Fruit fly (Drosophila melanogaster) whole organism, pupa: ENCODE results near the gene CG14322.

Source experiments
- CG34367 ChIP-seq: fragments of 200-800 bp; sonication (Bioruptor generic); optimal IDR thresholded peaks from 2 replicates; lab custom pipeline; 2018; ENCODE audit warnings: missing biosample characterization, mild to moderate bottlenecking, missing genetic modification characterization
- CG8159 ChIP-seq: fragments of 200-800 bp; sonication (Bioruptor generic); optimal IDR thresholded peaks from 3 replicates; lab custom pipeline; 2018; ENCODE audit warnings: missing biosample characterization, mild to moderate bottlenecking, missing genetic modification characterization, moderate library complexity
- CG8301 ChIP-seq: fragments of 200-800 bp; sonication (Bioruptor generic); optimal IDR thresholded peaks from 2 replicates; lab custom pipeline; 2018; ENCODE audit warnings: missing biosample characterization, mild to moderate bottlenecking, missing genetic modification characterization
- CG9948 ChIP-seq: fragments of 200-800 bp; sonication (Bioruptor generic); optimal IDR thresholded peaks from 2 replicates; lab custom pipeline; 2018; ENCODE audit warnings: missing biosample characterization, mild to moderate bottlenecking, missing genetic modification characterization, moderate library complexity
- EcR ChIP-seq: fragments of 200-800 bp; sonication (Bioruptor generic); optimal IDR thresholded peaks from 3 replicates; lab custom pipeline; 2019; ENCODE audit warnings: missing biosample characterization, missing genetic modification characterization, mild to moderate bottlenecking, moderate library complexity, missing genetic modification reagents

DNA sequence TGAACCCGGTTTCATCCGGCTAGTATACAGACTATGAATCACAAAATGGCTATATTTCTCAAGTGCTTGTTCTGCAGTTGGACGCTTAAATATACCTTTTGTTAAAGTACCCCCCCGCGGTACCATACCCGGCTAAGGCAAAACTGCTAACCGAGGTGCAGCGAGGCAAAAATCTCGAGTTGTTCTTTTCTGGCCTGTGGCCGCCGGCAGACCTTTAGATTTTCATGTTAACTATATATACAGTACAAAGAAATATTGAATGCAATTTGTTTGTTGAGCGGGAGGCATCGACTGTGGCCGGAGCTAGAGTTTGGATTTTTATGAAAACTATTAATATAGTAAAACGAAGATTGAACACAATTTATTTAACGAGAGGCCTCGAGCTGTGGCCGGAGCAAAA lies 31.7 kb upstream of the CG14322 start:
- TF ChIP-seq CG8159 (tag; lab: Kevin White, UChicago) (no peak), EcR (GFP tag; lab: Kevin White, UChicago) (no peak), CG9948 (no peak), CG8301 (no peak), CG34367 (no peak)
